Fruit fly (Drosophila melanogaster): ENCODE data around the gene Cpr67Fa1.

- TF ChIP-seq CG8478 (optimal IDR thresholded peaks at IDR 0.05) (no peak), CTCF (optimal IDR thresholded peaks at IDR 0.05) (no peak)
Observed at dm6 chr3L:10853618-10854017, 36.2 kb upstream of the Cpr67Fa1 start.

Measured in S2 (cell line).